Worm (Caenorhabditis elegans) whole organism, L2 larva: ENCODE results near the gene R144.13.
A peak's percentile ranks its signal among the peaks of the same experiment; 100 is the strongest.

Source experiments
- ZK546.5 ChIP-seq: sonication (generic microtip); optimal IDR thresholded peaks from 2 replicates; lab custom pipeline; 2017; ENCODE audit warnings: missing biosample characterization, missing genetic modification characterization
- lin-13 ChIP-seq: fragments of 150-350 bp; optimal IDR thresholded peaks from 2 replicates; lab custom pipeline; 2014; ENCODE audit warnings: missing biosample characterization, missing genetic modification reagents, missing genetic modification characterization

DNA sequence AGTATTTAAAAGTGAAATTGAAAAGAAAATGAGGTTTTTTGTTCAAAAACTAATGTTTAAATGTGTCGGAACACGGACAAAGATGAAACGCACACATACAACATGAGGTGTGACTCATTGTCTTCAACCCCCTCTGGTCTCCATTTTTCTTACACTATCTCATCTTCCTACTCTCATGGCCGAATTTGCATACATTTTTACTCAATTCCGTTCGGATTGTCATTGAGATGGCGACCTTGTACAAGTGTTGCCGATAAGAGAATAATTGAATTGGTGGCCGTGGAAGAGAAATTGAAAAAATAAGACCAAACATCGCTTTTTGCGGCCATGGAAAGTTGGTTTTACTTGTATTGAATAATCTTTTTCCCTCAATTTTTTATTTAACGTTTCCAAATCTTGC lies 24.1 kb downstream of the R144.13 start, which contains the start of gene txbp-3:
- TF ChIP-seq ZK546.5 (tag; lab: Kevin White, UChicago) (no peak), lin-13 (GFP tag; lab: Kevin White, UChicago) (peak; percentile 60)
